Fruit fly (Drosophila melanogaster): ENCODE measurements around the gene Atg3.

Atg3 gene

DNA sequence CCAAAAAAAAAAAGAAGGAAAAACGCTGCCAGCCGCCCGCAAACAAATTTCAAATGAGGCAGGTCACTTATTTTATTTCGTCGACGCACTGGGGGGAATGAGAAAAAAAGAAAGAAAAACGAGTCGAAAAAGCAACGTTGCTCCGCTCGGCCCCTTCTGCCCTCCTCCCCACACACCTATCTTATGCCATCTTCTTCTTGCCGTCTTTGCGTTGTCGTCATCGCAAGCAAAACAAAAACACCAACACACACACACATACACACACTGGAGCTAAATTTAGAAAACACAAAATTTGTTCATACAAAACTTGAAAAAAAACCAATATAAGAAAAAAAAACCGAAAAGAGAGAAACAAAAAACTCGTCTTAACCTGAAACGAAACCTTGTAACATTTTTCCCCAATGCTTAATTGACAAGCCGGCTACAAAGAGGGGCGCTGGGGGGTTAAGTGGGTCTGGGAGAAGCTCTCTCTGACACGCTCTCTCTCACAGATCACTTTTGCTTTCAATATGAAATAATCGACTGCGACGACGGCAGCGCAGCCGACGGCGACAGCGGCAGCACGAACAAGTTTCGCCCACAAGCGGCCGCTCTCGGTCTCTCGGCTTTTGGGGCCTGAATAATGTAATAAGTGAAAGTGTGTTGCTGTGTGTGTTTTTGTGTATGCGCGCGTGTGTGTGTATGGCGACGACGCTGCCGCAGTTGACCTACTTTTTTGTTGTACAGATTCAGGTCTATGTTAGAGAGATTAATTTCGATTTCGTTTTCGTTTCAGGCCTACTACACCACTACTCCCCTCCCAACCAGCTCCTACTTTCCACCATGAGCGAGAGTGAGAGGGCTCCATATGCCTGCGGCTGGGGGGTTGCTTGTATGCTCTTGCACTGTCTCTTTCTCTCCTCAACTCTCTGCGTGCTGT lies 22.9 kb downstream of the Atg3 start (continued):
- TF ChIP-seq HmgD (GFP tag; optimal IDR thresholded peaks at IDR 0.05) (no peak), gfzf (GFP tag; optimal IDR thresholded peaks at IDR 0.05) (no peak), cas (GFP tag; IDR thresholded peaks at IDR 0.05) (no peak), CG8944 (GFP tag; optimal IDR thresholded peaks at IDR 0.05) (no peak), gsb-n (tag; optimal IDR thresholded peaks at IDR 0.05) (peak; percentile 33), CG10979 (tag; optimal IDR thresholded peaks at IDR 0.05) (peak; percentile 18), onecut (GFP tag; IDR thresholded peaks at IDR 0.05) (peak; percentile 4; the same call in 1 of the 2 replicates), CG2678 (tag; optimal IDR thresholded peaks at IDR 0.05) (peak; percentile 12), CG2202 (tag; optimal IDR thresholded peaks at IDR 0.05) (peak; percentile 29), zen2 (GFP tag; IDR thresholded peaks at IDR 0.05; ENCODE audit: partially characterized antibody) (peak; percentile 47; the same call in 1 of the 3 replicates), Rfx (GFP tag; IDR thresholded peaks at IDR 0.05) (no peak), Doc2 (GFP tag; IDR thresholded peaks at IDR 0.05) (no peak), sr (GFP tag; IDR thresholded peaks at IDR 0.05) (peak; percentile 63), Elba2 (GFP tag; optimal IDR thresholded peaks at IDR 0.05) (no peak), br (optimal IDR thresholded peaks at IDR 0.05) (no peak), fd96Cb (tag; optimal IDR thresholded peaks at IDR 0.05) (no peak), inv (GFP tag; IDR thresholded peaks at IDR 0.05; ENCODE audit: partially characterized antibody) (no peak), Antp (GFP tag; optimal IDR thresholded peaks at IDR 0.05) (no peak), CG1603 (tag; optimal IDR thresholded peaks at IDR 0.05) (peak; percentile 31), CG9727 (GFP tag; optimal IDR thresholded peaks at IDR 0.05) (peak; percentile 66), CG10147 (GFP tag; optimal IDR thresholded peaks at IDR 0.05) (no peak), Sox100B (GFP tag; optimal IDR thresholded peaks at IDR 0.05) (no peak), vnd (GFP tag; IDR thresholded peaks at IDR 0.05; ENCODE audit: partially characterized antibody) (no peak), twi (tag; optimal IDR thresholded peaks at IDR 0.05) (peak; percentile 32), CG2199 (GFP tag; IDR thresholded peaks at IDR 0.05) (0 out of 3 replicates have a peak, but pooled peaks have one; percentile 9), CG2129 (GFP tag; IDR thresholded peaks at IDR 0.05; ENCODE audit: partially characterized antibody) (no peak), D19B (GFP tag; optimal IDR thresholded peaks at IDR 0.05) (no peak), H2.0 (GFP tag; IDR thresholded peaks at IDR 0.05) (no peak), Hmr (GFP tag; optimal IDR thresholded peaks at IDR 0.05) (no peak), CG12769 (tag; optimal IDR thresholded peaks at IDR 0.05) (peak; percentile 95), Jarid2 (GFP tag; optimal IDR thresholded peaks at IDR 0.05) (no peak), CG31224 (GFP tag; IDR thresholded peaks at IDR 0.05) (no peak), CG11398 (GFP tag; optimal IDR thresholded peaks at IDR 0.05) (no peak), NC2β (GFP tag; optimal IDR thresholded peaks at IDR 0.05) (no peak), Hmx (GFP tag; optimal IDR thresholded peaks at IDR 0.05) (no peak), CG2120 (GFP tag; optimal IDR thresholded peaks at IDR 0.05) (peak; percentile 17), CG14710 (tag; optimal IDR thresholded peaks at IDR 0.05) (peak; percentile 50), lov (optimal IDR thresholded peaks at IDR 0.05) (no peak), lov (GFP tag; IDR thresholded peaks at IDR 0.05) (peak; percentile 68; the same call in 1 of the 3 replicates), zfh2 (GFP tag; optimal IDR thresholded peaks at IDR 0.05) (no peak), CG9215 (GFP tag; IDR thresholded peaks at IDR 0.05) (no peak), Nf-YB (GFP tag; optimal IDR thresholded peaks at IDR 0.05) (peak; percentile 35), dmrt11E (tag; optimal IDR thresholded peaks at IDR 0.05) (peak; percentile 34), esg (GFP tag; conservative IDR thresholded peaks at IDR 0.05) (no peak), Fer3 (tag; optimal IDR thresholded peaks at IDR 0.05) (no peak), CG11504 (tag; optimal IDR thresholded peaks at IDR 0.05) (no peak), CG34376 (GFP tag; optimal IDR thresholded peaks at IDR 0.05) (no peak)

Measured in whole organism, embryonic.